Fruit fly (Drosophila melanogaster) whole organism: Measurements from ENCODE around the gene inaF-A.

ENCODE experiments used
- CG8478 ChIP-seq: fragments of >200 bp; optimal IDR thresholded peaks from 2 replicates; lab custom pipeline; 2018; ENCODE audit warnings: inconsistent platforms
- pan ChIP-seq: fragments of >200 bp; optimal IDR thresholded peaks from 2 replicates; lab custom pipeline; 2017
- psq ChIP-seq: fragments of >200 bp; optimal IDR thresholded peaks from 2 replicates; lab custom pipeline; 2017

- TF ChIP-seq CG8478 (lab: Kevin White, UChicago) (no peak), psq (no peak), pan (no peak)
Observed at dm6 chrX:11728999-11729398, 4.7 kb downstream of the inaF-A start, which contains the start of gene inaF-D.
